Worm (Caenorhabditis elegans): Measurements from ENCODE around the gene ecps-1.

- no peak for TF ChIP-seq ama-1 (optimal IDR thresholded peaks at IDR 0.05)
- no peak for TF ChIP-seq flt-1 (GFP tag; IDR thresholded peaks at IDR 0.05)
- no peak for TF ChIP-seq hmbx-1 (tag; optimal IDR thresholded peaks at IDR 0.05)
- TF ChIP-seq tbx-37 (GFP tag; conservative IDR thresholded peaks at IDR 0.05), result no peak
- no peak for TF ChIP-seq tbx-11 (GFP tag; IDR thresholded peaks at IDR 0.05)
- no peak for TF ChIP-seq F13C5.2 (tag; optimal IDR thresholded peaks at IDR 0.05)
Observed at ce11 chrIII:10505943-10506698, 45.8 kb upstream of the ecps-1 start.

Measured in whole organism, early embryonic.